Fruit fly (Drosophila melanogaster): ENCODE results near the gene EMC4.

The EMC4 gene

dm6 chr3L:22871030-22871844 is 3.2 kb upstream of the EMC4 start (continued):
- TF ChIP-seq Neu2 (GFP tag; optimal IDR thresholded peaks at IDR 0.05; ENCODE audit: borderline replicate concordance) (peak; percentile 45), CG17186 (GFP tag; optimal IDR thresholded peaks at IDR 0.05) (no peak), CG3065 (GFP tag; optimal IDR thresholded peaks at IDR 0.05) (no peak), CG3995 (GFP tag; optimal IDR thresholded peaks at IDR 0.05) (peak; percentile 68), onecut (GFP tag; IDR thresholded peaks at IDR 0.05) (peak; percentile 17), gsb-n (tag; optimal IDR thresholded peaks at IDR 0.05) (no peak), CG7372 (GFP tag; IDR thresholded peaks at IDR 0.05) (0 out of 2 replicates have a peak, but pooled peaks have one; percentile 21), Nf-YC (tag; optimal IDR thresholded peaks at IDR 0.05) (peak; percentile 1), CHES-1-like (GFP tag; optimal IDR thresholded peaks at IDR 0.05) (peak; percentile 35), CG14014 (GFP tag; IDR thresholded peaks at IDR 0.05) (peak; percentile 34; the same call in 1 of the 2 replicates), chif (GFP tag; optimal IDR thresholded peaks at IDR 0.05) (no peak), gfzf (GFP tag; optimal IDR thresholded peaks at IDR 0.05) (no peak), sd (tag; optimal IDR thresholded peaks at IDR 0.05) (no peak), row (GFP tag; IDR thresholded peaks at IDR 0.05) (peak; percentile 60), Bgb (GFP tag; IDR thresholded peaks at IDR 0.05; ENCODE audit: partially characterized antibody) (peak; percentile 65), CG15073 (GFP tag; optimal IDR thresholded peaks at IDR 0.05) (no peak), tgo (GFP tag; IDR thresholded peaks at IDR 0.05) (no peak), croc (GFP tag; conservative IDR thresholded peaks at IDR 0.05) (no peak), CG3163 (GFP tag; optimal IDR thresholded peaks at IDR 0.05) (no peak), wdn (GFP tag; IDR thresholded peaks at IDR 0.05) (0 out of 2 replicates have a peak, but pooled peaks have one; percentile 12), Oaz (GFP tag; IDR thresholded peaks at IDR 0.05) (no peak), CG6654 (GFP tag; optimal IDR thresholded peaks at IDR 0.05) (no peak), cg (GFP tag; optimal IDR thresholded peaks at IDR 0.05) (peak; percentile 86), Lim3 (GFP tag; IDR thresholded peaks at IDR 0.05) (no peak), klu (GFP tag; IDR thresholded peaks at IDR 0.05) (0 out of 2 replicates have a peak, but pooled peaks have one; percentile 17), HLH3B (GFP tag; IDR thresholded peaks at IDR 0.05) (0 out of 2 replicates have a peak, but pooled peaks have one; percentile 28), CG4424 (GFP tag; optimal IDR thresholded peaks at IDR 0.05) (no peak), CG2712 (tag; optimal IDR thresholded peaks at IDR 0.05) (peak; percentile 3), sens (GFP tag) (peak; percentile 81), CG10321 (GFP tag; IDR thresholded peaks at IDR 0.05) (no peak), dysf (GFP tag; IDR thresholded peaks at IDR 0.05) (peak; percentile 54; the same call in 2 of the 3 replicates), Spps (tag; optimal IDR thresholded peaks at IDR 0.05) (no peak), ATbp (GFP tag; optimal IDR thresholded peaks at IDR 0.05) (no peak), kni (GFP tag; optimal IDR thresholded peaks at IDR 0.05) (no peak), CG2875 (GFP tag; optimal IDR thresholded peaks at IDR 0.05) (no peak), HLH4C (GFP tag; IDR thresholded peaks at IDR 0.05; ENCODE audit: partially characterized antibody) (peak; percentile 67; the same call in 2 of the 3 replicates), CG2120 (GFP tag; optimal IDR thresholded peaks at IDR 0.05) (peak; percentile 9), B-H2 (GFP tag; optimal IDR thresholded peaks at IDR 0.05) (no peak), Mad (GFP tag; optimal IDR thresholded peaks at IDR 0.05) (no peak), kay (GFP tag; optimal IDR thresholded peaks at IDR 0.05) (no peak), inv (GFP tag; IDR thresholded peaks at IDR 0.05; ENCODE audit: partially characterized antibody) (peak; percentile 59), Vsx1 (GFP tag; optimal IDR thresholded peaks at IDR 0.05) (no peak), CG15696 (tag; optimal IDR thresholded peaks at IDR 0.05) (no peak), slbo (GFP tag; IDR thresholded peaks at IDR 0.05) (peak; percentile 45), CG6175 (GFP tag; IDR thresholded peaks at IDR 0.05) (no peak), Hr51 (GFP tag; optimal IDR thresholded peaks at IDR 0.05) (no peak), Ssrp (tag; optimal IDR thresholded peaks at IDR 0.05) (no peak), ara (GFP tag; IDR thresholded peaks at IDR 0.05) (no peak), CG31388 (GFP tag; optimal IDR thresholded peaks at IDR 0.05) (no peak)
